Fruit fly (Drosophila melanogaster) whole organism, embryonic: ENCODE results near the gene dod.

Source experiments
- CG11504 ChIP-seq: fragments of 200-800 bp; sonication (Bioruptor generic); optimal IDR thresholded peaks from 3 replicates; lab custom pipeline; 2019; ENCODE audit warnings: missing biosample characterization, mild to moderate bottlenecking, missing genetic modification characterization, moderate library complexity
- CG12219 ChIP-seq: fragments of 200-800 bp; sonication (Bioruptor generic); optimal IDR thresholded peaks from 3 replicates; lab custom pipeline; 2018; ENCODE audit warnings: missing biosample characterization, mild to moderate bottlenecking, missing genetic modification characterization
- CG12744 ChIP-seq: fragments of 200-800 bp; sonication (Bioruptor generic); optimal IDR thresholded peaks from 2 replicates; lab custom pipeline; 2016; ENCODE audit warnings: missing biosample characterization, missing genetic modification characterization
- CG1529 ChIP-seq: fragments of 200-800 bp; sonication (Bioruptor generic); optimal IDR thresholded peaks from 3 replicates; lab custom pipeline; 2018; ENCODE audit warnings: missing biosample characterization, missing genetic modification characterization
- CG1602 ChIP-seq: fragments of 200-800 bp; sonication (Bioruptor generic); optimal IDR thresholded peaks from 3 replicates; lab custom pipeline; 2016; ENCODE audit warnings: missing biosample characterization, missing genetic modification characterization
- CG16779 ChIP-seq: fragments of 200-800 bp; sonication (Bioruptor generic); IDR thresholded peaks from 2 replicates; pipeline ENCODE4 v1.3.6; 2022; ENCODE audit warnings: missing biosample characterization, missing genetic modification characterization
- CG17186 ChIP-seq: fragments of 200-800 bp; sonication (Bioruptor generic); optimal IDR thresholded peaks from 3 replicates; lab custom pipeline; 2017; ENCODE audit warnings: missing biosample characterization, missing genetic modification reagents, missing genetic modification characterization
- CG17802 ChIP-seq: fragments of 200-800 bp; sonication (Bioruptor generic); optimal IDR thresholded peaks from 2 replicates; lab custom pipeline; 2018; ENCODE audit warnings: missing biosample characterization, mild to moderate bottlenecking, missing genetic modification characterization, moderate library complexity
- CG18476 ChIP-seq: fragments of 200-800 bp; sonication (Bioruptor generic); optimal IDR thresholded peaks from 2 replicates; lab custom pipeline; 2016; ENCODE audit warnings: missing biosample characterization, mild to moderate bottlenecking, missing genetic modification characterization
- CG2889 ChIP-seq: fragments of 200-800 bp; sonication (Bioruptor generic); IDR thresholded peaks from 3 replicates; pipeline ENCODE4 v1.3.6; 2022; ENCODE audit warnings: missing biosample characterization, missing genetic modification characterization
- CG30403 ChIP-seq: fragments of 200-800 bp; sonication (Bioruptor generic); optimal IDR thresholded peaks from 3 replicates; lab custom pipeline; 2016; ENCODE audit warnings: missing biosample characterization, missing genetic modification characterization
- CG31441 ChIP-seq: fragments of 200-800 bp; sonication (Bioruptor generic); IDR thresholded peaks from 2 replicates; pipeline ENCODE4 v1.3.6; 2022; ENCODE audit warnings: missing biosample characterization, missing genetic modification characterization
- CG34376 ChIP-seq: fragments of 200-800 bp; sonication (Bioruptor generic); optimal IDR thresholded peaks from 2 replicates; lab custom pipeline; 2018; ENCODE audit warnings: missing biosample characterization, mild to moderate bottlenecking, missing genetic modification characterization
- CG3995 ChIP-seq: fragments of 200-800 bp; sonication (Bioruptor generic); optimal IDR thresholded peaks from 3 replicates; lab custom pipeline; 2016; ENCODE audit warnings: missing biosample characterization, missing genetic modification characterization
- CG4282 ChIP-seq: fragments of 200-800 bp; sonication (Bioruptor generic); optimal IDR thresholded peaks from 2 replicates; lab custom pipeline; 2016; ENCODE audit warnings: missing biosample characterization, missing genetic modification characterization
- CG4424 ChIP-seq: fragments of 200-800 bp; sonication (Bioruptor generic); optimal IDR thresholded peaks from 3 replicates; lab custom pipeline; 2016; ENCODE audit warnings: missing biosample characterization, missing genetic modification characterization
- CG4820 ChIP-seq: fragments of 200-800 bp; sonication (Bioruptor generic); optimal IDR thresholded peaks from 3 replicates; lab custom pipeline; 2016; ENCODE audit warnings: missing biosample characterization, missing genetic modification characterization
- CG6272 ChIP-seq: fragments of 200-800 bp; sonication (Bioruptor generic); IDR thresholded peaks from 2 replicates; pipeline ENCODE4 v1.3.6; 2022; ENCODE audit warnings: missing biosample characterization, missing genetic modification characterization
- CG9727 ChIP-seq: fragments of 200-800 bp; sonication (Bioruptor generic); optimal IDR thresholded peaks from 3 replicates; lab custom pipeline; 2017; ENCODE audit warnings: missing biosample characterization, mild to moderate bottlenecking, missing genetic modification characterization
- CHES-1-like ChIP-seq: fragments of 200-800 bp; sonication (Bioruptor generic); optimal IDR thresholded peaks from 2 replicates; lab custom pipeline; 2016; ENCODE audit warnings: missing biosample characterization, missing genetic modification characterization
- Dll ChIP-seq: fragments of 200-800 bp; sonication (Bioruptor generic); IDR thresholded peaks from 4 replicates; pipeline ENCODE4 v1.3.6; 2022; ENCODE audit warnings: missing biosample characterization, missing genetic modification characterization; ENCODE audit not compliant: partially characterized antibody
- Doc2 ChIP-seq: fragments of 200-800 bp; sonication (Bioruptor generic); IDR thresholded peaks from 2 replicates; pipeline ENCODE4 v1.3.6; 2022; ENCODE audit warnings: missing biosample characterization, missing genetic modification characterization
- Dp ChIP-seq: fragments of 200-800 bp; sonication (Bioruptor generic); optimal IDR thresholded peaks from 2 replicates; lab custom pipeline; 2018; ENCODE audit warnings: missing biosample characterization, mild to moderate bottlenecking, missing genetic modification characterization, moderate library complexity
- Gsc ChIP-seq: fragments of 200-800 bp; sonication (Bioruptor generic); IDR thresholded peaks from 2 replicates; pipeline ENCODE4 v1.3.6; 2022; ENCODE audit warnings: missing biosample characterization, missing genetic modification characterization
- HLH54F ChIP-seq: fragments of 200-800 bp; sonication (Bioruptor generic); optimal IDR thresholded peaks from 3 replicates; lab custom pipeline; 2016; ENCODE audit warnings: missing biosample characterization, missing genetic modification characterization
- HmgZ ChIP-seq: fragments of 200-800 bp; sonication (Bioruptor generic); optimal IDR thresholded peaks from 2 replicates; lab custom pipeline; 2018; ENCODE audit warnings: missing biosample characterization, mild to moderate bottlenecking, missing genetic modification characterization
- Hmx ChIP-seq: fragments of 200-800 bp; sonication (Bioruptor generic); optimal IDR thresholded peaks from 2 replicates; lab custom pipeline; 2016; ENCODE audit warnings: missing biosample characterization, missing genetic modification characterization
- Lpt ChIP-seq: fragments of >200 bp; optimal IDR thresholded peaks from 2 replicates; lab custom pipeline; 2018; ENCODE audit warnings: missing biosample characterization, missing genetic modification characterization
- Six4 ChIP-seq: fragments of 200-800 bp; sonication (Bioruptor generic); optimal IDR thresholded peaks from 2 replicates; lab custom pipeline; 2016; ENCODE audit warnings: missing biosample characterization, missing genetic modification characterization
- Ssrp ChIP-seq: fragments of 200-800 bp; sonication (Bioruptor generic); optimal IDR thresholded peaks from 2 replicates; lab custom pipeline; 2018; ENCODE audit warnings: missing biosample characterization, mild to moderate bottlenecking, missing genetic modification characterization, moderate library complexity
- Trl ChIP-seq, 3 experiments: fragments of >200 bp in 2 of 3; fragments of 200-800 bp in 1 of 3; sonication (Bioruptor generic) in 1 of 3; optimal IDR thresholded peaks; 2 replicates in 1 of 3; 3 replicates in 2 of 3; lab custom pipeline; 2016 to 2017; ENCODE audit warnings: missing biosample characterization in 1 of 3, missing genetic modification characterization in 1 of 3
- amos ChIP-seq: fragments of 200-800 bp; sonication (Bioruptor generic); IDR thresholded peaks from 2 replicates; pipeline ENCODE4 v1.3.6; 2022; ENCODE audit warnings: missing biosample characterization, missing genetic modification characterization; ENCODE audit not compliant: partially characterized antibody
- bcd ChIP-seq: fragments of 200-800 bp; sonication (Bioruptor generic); optimal IDR thresholded peaks from 2 replicates; lab custom pipeline; 2017; ENCODE audit warnings: missing biosample characterization, mild to moderate bottlenecking, missing genetic modification characterization
- cas ChIP-seq: fragments of 200-800 bp; sonication (Bioruptor generic); IDR thresholded peaks from 2 replicates; pipeline ENCODE4 v1.3.6; 2022; ENCODE audit warnings: missing biosample characterization, missing genetic modification characterization
- dan ChIP-seq: fragments of 200-800 bp; sonication (Bioruptor generic); IDR thresholded peaks from 2 replicates; pipeline ENCODE4 v1.3.6; 2022; ENCODE audit warnings: missing biosample characterization, missing genetic modification characterization
- emc ChIP-seq: fragments of 200-800 bp; sonication (Bioruptor generic); optimal IDR thresholded peaks from 2 replicates; lab custom pipeline; 2016; ENCODE audit warnings: missing biosample characterization, missing genetic modification characterization
- en ChIP-seq: fragments of 200-800 bp; sonication (Bioruptor generic); optimal IDR thresholded peaks from 2 replicates; lab custom pipeline; 2016; ENCODE audit warnings: missing biosample characterization, missing genetic modification characterization
- ham ChIP-seq: fragments of 200-800 bp; sonication (Bioruptor generic); IDR thresholded peaks from 2 replicates; pipeline ENCODE4 v1.3.6; 2022; ENCODE audit warnings: missing biosample characterization, missing genetic modification characterization
- hb ChIP-seq: fragments of 200-800 bp; sonication (Bioruptor generic); IDR thresholded peaks from 3 replicates; pipeline ENCODE4 v1.3.6; 2022; ENCODE audit warnings: missing biosample characterization, missing genetic modification characterization; ENCODE audit not compliant: partially characterized antibody
- hth ChIP-seq: fragments of >200 bp; optimal IDR thresholded peaks from 2 replicates; lab custom pipeline; 2017; ENCODE audit warnings: inconsistent platforms
- insv ChIP-seq, 2 experiments: fragments of 200-800 bp; sonication (Bioruptor generic); optimal IDR thresholded peaks; 3 replicates each; lab custom pipeline; 2016 to 2018; ENCODE audit warnings: missing biosample characterization in 2 of 2, missing genetic modification characterization in 2 of 2
- jigr1 ChIP-seq: fragments of 200-800 bp; sonication (Bioruptor generic); IDR thresholded peaks from 3 replicates; pipeline ENCODE4 v1.3.6; 2022; ENCODE audit warnings: missing biosample characterization, missing genetic modification characterization
- kay ChIP-seq: fragments of 200-800 bp; sonication (Bioruptor generic); optimal IDR thresholded peaks from 2 replicates; lab custom pipeline; 2016; ENCODE audit warnings: missing biosample characterization, missing genetic modification characterization
- lola ChIP-seq, 3 experiments: fragments of >200 bp in 2 of 3; fragments of 200-800 bp in 1 of 3; sonication (Bioruptor generic) in 1 of 3; optimal IDR thresholded peaks; 2 replicates each; lab custom pipeline; 2017 to 2019; ENCODE audit warnings: missing biosample characterization in 3 of 3, missing genetic modification characterization in 3 of 3, mild to moderate bottlenecking in 1 of 3, moderate library complexity in 1 of 3
- mld ChIP-seq: fragments of 200-800 bp; sonication (Bioruptor generic); IDR thresholded peaks from 3 replicates; pipeline ENCODE4 v1.3.6; 2022; ENCODE audit warnings: missing biosample characterization, missing genetic modification characterization; ENCODE audit not compliant: partially characterized antibody
- org-1 ChIP-seq: fragments of 200-800 bp; sonication (Bioruptor generic); optimal IDR thresholded peaks from 2 replicates; lab custom pipeline; 2017; ENCODE audit warnings: missing biosample characterization, missing genetic modification characterization
- scrt ChIP-seq: fragments of 200-800 bp; sonication (Bioruptor generic); optimal IDR thresholded peaks from 2 replicates; lab custom pipeline; 2018; ENCODE audit warnings: missing biosample characterization, mild to moderate bottlenecking, missing genetic modification characterization, moderate library complexity
- sisA ChIP-seq: fragments of 200-800 bp; sonication (Bioruptor generic); IDR thresholded peaks from 2 replicates; pipeline ENCODE4 v1.3.6; 2022; ENCODE audit warnings: missing biosample characterization, missing genetic modification characterization
- sr ChIP-seq: fragments of 200-800 bp; sonication (Bioruptor generic); IDR thresholded peaks from 3 replicates; pipeline ENCODE4 v1.3.6; 2022; ENCODE audit warnings: missing biosample characterization, missing genetic modification characterization
- toy ChIP-seq: fragments of 200-800 bp; sonication (Bioruptor generic); IDR thresholded peaks from 2 replicates; pipeline ENCODE4 v1.3.6; 2022; ENCODE audit warnings: missing biosample characterization, missing genetic modification characterization
- tup ChIP-seq: fragments of 200-800 bp; sonication (Bioruptor generic); optimal IDR thresholded peaks from 2 replicates; lab custom pipeline; 2016; ENCODE audit warnings: missing biosample characterization, mild to moderate bottlenecking, missing genetic modification characterization, moderate library complexity
- vnd ChIP-seq: fragments of 200-800 bp; sonication (Bioruptor generic); IDR thresholded peaks from 3 replicates; pipeline ENCODE4 v1.3.6; 2022; ENCODE audit warnings: missing biosample characterization, missing genetic modification characterization; ENCODE audit not compliant: partially characterized antibody

Gene dod

dm6 chrX:21315852-21316251 is 29.3 kb upstream of the dod start, which contains the start of gene Rpt6 (continued):
- no peak for TF ChIP-seq emc (GFP tag; lab: Kevin White, UChicago)
- no peak for TF ChIP-seq Doc2 (GFP tag; lab: Robert Waterston, UW)
- TF ChIP-seq jigr1, result no peak
- TF ChIP-seq Dll (GFP tag; lab: Robert Waterston, UW), result peak; percentile 74
- TF ChIP-seq HmgZ (tag; lab: Kevin White, UChicago), result peak; percentile 17
- no peak for TF ChIP-seq Lpt (GFP tag; lab: Kevin White, UChicago)
- TF ChIP-seq CG1602 (GFP tag; lab: Kevin White, UChicago), result no peak
- no peak for TF ChIP-seq CG30403 (GFP tag; lab: Kevin White, UChicago)
- TF ChIP-seq CG16779 (GFP tag; lab: Robert Waterston, UW), result no peak
- no peak for TF ChIP-seq tup (GFP tag; lab: Kevin White, UChicago)
- TF ChIP-seq Trl (optimal IDR thresholded peaks at IDR 0.05; lab: Kevin White, UChicago), result no peak
- no peak for TF ChIP-seq Trl (GFP tag; optimal IDR thresholded peaks at IDR 0.05; lab: Kevin White, UChicago)
- TF ChIP-seq toy (GFP tag; lab: Robert Waterston, UW), result no peak
- TF ChIP-seq hb (GFP tag; lab: Robert Waterston, UW), result peak; percentile 79
- TF ChIP-seq sisA, result no peak
- no peak for TF ChIP-seq CG2889 (GFP tag; lab: Robert Waterston, UW)
- TF ChIP-seq dan (GFP tag; lab: Robert Waterston, UW), result no peak
- TF ChIP-seq scrt (GFP tag; lab: Kevin White, UChicago), result no peak
- no peak for TF ChIP-seq CG1529 (GFP tag; lab: Kevin White, UChicago)
- no peak for TF ChIP-seq cas (GFP tag; lab: Robert Waterston, UW)
- TF ChIP-seq lola (GFP tag; optimal IDR thresholded peaks at IDR 0.05; lab: Kevin White, UChicago), result no peak
- TF ChIP-seq sr (GFP tag; lab: Robert Waterston, UW), result no peak
- TF ChIP-seq CG31441 (GFP tag; lab: Robert Waterston, UW), result no peak
- TF ChIP-seq CG6272 (GFP tag; lab: Robert Waterston, UW), result no peak
- peak; percentile 26; the same call in 1 of the 3 replicates for TF ChIP-seq mld (GFP tag; lab: Robert Waterston, UW)
- no peak for TF ChIP-seq CG34376 (GFP tag; lab: Kevin White, UChicago)
- TF ChIP-seq org-1 (GFP tag; lab: Kevin White, UChicago), result no peak
- TF ChIP-seq CG9727 (GFP tag; lab: Kevin White, UChicago), result no peak
- no peak for TF ChIP-seq CG12219 (GFP tag; lab: Kevin White, UChicago)
- no peak for TF ChIP-seq CG17186 (GFP tag; lab: Kevin White, UChicago)
- peak; percentile 14 for TF ChIP-seq CHES-1-like (GFP tag; lab: Kevin White, UChicago)
- no peak for TF ChIP-seq HLH54F
- no peak for TF ChIP-seq hth (lab: Kevin White, UChicago)
- no peak for TF ChIP-seq en
- TF ChIP-seq CG4424, result no peak
- TF ChIP-seq Ssrp (tag; lab: Kevin White, UChicago), result no peak
- TF ChIP-seq insv (GFP tag; optimal IDR thresholded peaks at IDR 0.05; lab: Kevin White, UChicago), result no peak
- TF ChIP-seq CG3995, result no peak
- TF ChIP-seq Dp (GFP tag; lab: Kevin White, UChicago), result peak; percentile 60
- peak; percentile 81 for TF ChIP-seq amos
- no peak for TF ChIP-seq Hmx
- TF ChIP-seq CG17802 (tag; lab: Kevin White, UChicago), result no peak
- TF ChIP-seq ham (GFP tag; lab: Robert Waterston, UW), result no peak
- peak; percentile 68 for TF ChIP-seq vnd (GFP tag; lab: Robert Waterston, UW)
- peak; percentile 12 for TF ChIP-seq kay
- no peak for TF ChIP-seq CG12744
- no peak for TF ChIP-seq CG11504 (tag; lab: Kevin White, UChicago)
- TF ChIP-seq CG18476, result no peak
- peak; percentile 76 for TF ChIP-seq CG4820
- TF ChIP-seq CG4282 (GFP tag; lab: Kevin White, UChicago), result no peak
- no peak for TF ChIP-seq Gsc (GFP tag; lab: Robert Waterston, UW)
- no peak for TF ChIP-seq Six4 (GFP tag; lab: Kevin White, UChicago)
- TF ChIP-seq bcd (GFP tag; lab: Kevin White, UChicago), result no peak
